Worm (Caenorhabditis elegans) whole organism, L1 larva: Measurements from ENCODE around the gene F31F7.1.

Experiments
- aha-1 ChIP-seq: fragments of 150-350 bp; optimal IDR thresholded peaks from 2 replicates; lab custom pipeline; 2014; ENCODE audit warnings: missing biosample characterization, missing genetic modification characterization
- elt-3 ChIP-seq, 6 experiments: fragments of 150-350 bp in 1 of 6; sonication (generic microtip); optimal IDR thresholded peaks; 2 replicates each; lab custom pipeline; 2017 to 2018; ENCODE audit warnings: missing biosample characterization in 6 of 6, missing genetic modification characterization in 6 of 6, inconsistent platforms in 1 of 6
- fkh-10 ChIP-seq: sonication (generic microtip); optimal IDR thresholded peaks from 2 replicates; lab custom pipeline; 2017; ENCODE audit warnings: missing biosample characterization, missing genetic modification reagents, missing genetic modification characterization
- fkh-4 ChIP-seq: sonication (generic microtip); optimal IDR thresholded peaks from 2 replicates; lab custom pipeline; 2016; ENCODE audit warnings: missing compliant biosample characterization, missing genetic modification characterization, borderline replicate concordance
- isw-1 ChIP-seq: fragments of 200-800 bp; sonication (Bioruptor generic); IDR thresholded peaks from 2 replicates; pipeline ENCODE4 v1.3.6; 2022; ENCODE audit warnings: missing genetic modification characterization, missing compliant biosample characterization
- lin-13 ChIP-seq: fragments of 150-350 bp; optimal IDR thresholded peaks from 2 replicates; lab custom pipeline; 2014; ENCODE audit warnings: missing biosample characterization, missing genetic modification reagents, missing genetic modification characterization
- mep-1 ChIP-seq: fragments of 150-350 bp; optimal IDR thresholded peaks from 2 replicates; lab custom pipeline; 2014; ENCODE audit warnings: missing biosample characterization, missing genetic modification characterization
- nhr-12 ChIP-seq: sonication (generic microtip); optimal IDR thresholded peaks from 2 replicates; lab custom pipeline; 2017; ENCODE audit warnings: missing biosample characterization, missing genetic modification characterization
- nhr-20 ChIP-seq: sonication (generic microtip); optimal IDR thresholded peaks from 2 replicates; lab custom pipeline; 2016; ENCODE audit warnings: mild to moderate bottlenecking, missing genetic modification characterization, missing compliant biosample characterization
- nhr-28 ChIP-seq: fragments of 150-350 bp; optimal IDR thresholded peaks from 2 replicates; lab custom pipeline; 2014; ENCODE audit warnings: missing biosample characterization, missing genetic modification characterization
- nhr-77 ChIP-seq: fragments of 150-350 bp; optimal IDR thresholded peaks from 2 replicates; lab custom pipeline; 2014; ENCODE audit warnings: missing biosample characterization, missing genetic modification characterization
- nhr-85 ChIP-seq: sonication (generic microtip); peaks from one replicate; lab custom pipeline; 2016; ENCODE audit warnings: missing genetic modification characterization, inconsistent platforms, missing compliant biosample characterization
- unc-30 ChIP-seq: sonication (generic microtip); optimal IDR thresholded peaks from 2 replicates; lab custom pipeline; 2017; ENCODE audit warnings: missing biosample characterization, missing genetic modification characterization

DNA sequence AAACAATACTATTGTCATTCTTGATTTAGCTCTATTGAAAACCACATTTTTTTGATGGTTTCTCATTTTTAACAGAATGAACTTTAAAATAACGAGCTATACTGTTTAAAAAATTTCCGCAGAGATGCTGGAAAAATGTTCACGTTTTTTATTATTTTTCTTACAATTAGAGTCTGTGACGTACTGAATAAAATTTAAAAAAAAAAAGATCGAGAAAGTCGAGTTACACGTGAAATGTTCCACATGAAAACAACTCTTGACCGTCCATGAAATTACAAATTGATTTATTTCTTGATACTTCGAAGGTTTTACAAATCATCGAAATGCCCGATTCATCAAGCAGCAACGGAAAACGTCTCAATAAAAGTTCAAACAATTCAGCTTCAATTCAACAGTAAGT, 50.7 kb downstream of the F31F7.1 start, which contains the start of gene fbxa-202:
- TF ChIP-seq isw-1 (GFP tag; lab: Robert Waterston, UW) (no peak), fkh-4 (tag; lab: Kevin White, UChicago) (no peak), nhr-12 (tag; lab: Kevin White, UChicago) (no peak), aha-1 (tag; lab: Kevin White, UChicago) (no peak), lin-13 (GFP tag; lab: Kevin White, UChicago) (no peak), unc-30 (tag; lab: Kevin White, UChicago) (no peak), nhr-77 (tag; lab: Kevin White, UChicago) (no peak), nhr-20 (tag; lab: Kevin White, UChicago) (no peak), mep-1 (tag; lab: Kevin White, UChicago) (no peak), elt-3 (tag; optimal IDR thresholded peaks at IDR 0.05; lab: Kevin White, UChicago) (no peak), fkh-10 (no peak), nhr-85 (tag; lab: Kevin White, UChicago) (no peak), nhr-28 (tag; lab: Kevin White, UChicago) (no peak)
